Worm (Caenorhabditis elegans) whole organism, L1 larva: ENCODE data around the gene ctsa-4.2.

ENCODE experiments used
- C34B4.2 ChIP-seq: sonication (generic microtip); optimal IDR thresholded peaks from 2 replicates; lab custom pipeline; 2017; ENCODE audit warnings: mild to moderate bottlenecking, missing genetic modification characterization, missing compliant biosample characterization
- fos-1 ChIP-seq: fragments of 150-350 bp; optimal IDR thresholded peaks from 2 replicates; lab custom pipeline; 2014; ENCODE audit warnings: missing biosample characterization, missing genetic modification characterization

DNA sequence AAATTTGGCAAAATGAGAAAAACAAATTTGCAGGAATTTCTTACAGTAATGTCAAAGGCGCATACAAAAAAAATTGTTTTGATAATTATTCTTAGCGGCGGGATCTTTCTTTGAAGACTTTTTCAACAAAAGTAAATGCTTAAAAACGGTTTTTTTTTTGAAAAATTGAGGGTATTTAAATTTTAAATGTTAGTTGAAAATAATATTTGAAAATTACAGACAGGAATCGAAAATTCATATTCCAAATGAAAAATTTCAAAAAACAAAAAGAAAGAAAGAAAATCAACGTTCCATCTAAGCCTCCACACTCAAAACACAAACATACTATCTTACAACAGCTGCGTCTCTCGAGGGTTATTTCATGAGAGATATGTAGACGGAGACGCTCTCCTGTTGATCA, 35.2 kb upstream of the ctsa-4.2 start:
- no peak for TF ChIP-seq fos-1
- no peak for TF ChIP-seq C34B4.2 (tag; lab: Kevin White, UChicago)
